Fruit fly (Drosophila melanogaster) whole organism, wandering third instar larva: Measurements from ENCODE around the gene dsf.

Experiments
- CG32264 ChIP-seq: fragments of 200-800 bp; sonication (Bioruptor generic); optimal IDR thresholded peaks from 2 replicates; lab custom pipeline; 2016; ENCODE audit warnings: missing biosample characterization, missing genetic modification characterization
- CrebA ChIP-seq: fragments of 200-800 bp; sonication (Bioruptor generic); optimal IDR thresholded peaks from 2 replicates; lab custom pipeline; 2016; ENCODE audit warnings: missing biosample characterization, mild to moderate bottlenecking, missing genetic modification characterization, borderline replicate concordance
- Dfd ChIP-seq: fragments of >200 bp; optimal IDR thresholded peaks from 2 replicates; lab custom pipeline; 2017; ENCODE audit warnings: missing biosample characterization, missing genetic modification characterization
- Dif ChIP-seq: fragments of 200-275, 200-300 bp; sonication (Bioruptor generic); optimal IDR thresholded peaks from 2 replicates; lab custom pipeline; 2018; ENCODE audit warnings: missing biosample characterization, missing genetic modification characterization; ENCODE audit not compliant: partially characterized antibody
- GATAd ChIP-seq: sonication (Bioruptor generic); optimal IDR thresholded peaks from 2 replicates; lab custom pipeline; 2016; ENCODE audit warnings: missing biosample characterization, missing genetic modification characterization
- HLH106 ChIP-seq: fragments of 200-800 bp; optimal IDR thresholded peaks from 3 replicates; lab custom pipeline; 2019; ENCODE audit warnings: missing biosample characterization, mild to moderate bottlenecking, missing genetic modification characterization, moderate library complexity
- Hnf4 ChIP-seq: fragments of 200-800 bp; sonication (Bioruptor generic); optimal IDR thresholded peaks from 2 replicates; lab custom pipeline; 2016; ENCODE audit warnings: missing biosample characterization, mild to moderate bottlenecking, missing genetic modification characterization
- Hr78 ChIP-seq: fragments of >200 bp; optimal IDR thresholded peaks from 2 replicates; lab custom pipeline; 2017; ENCODE audit warnings: missing biosample characterization, missing genetic modification characterization
- Hr83 ChIP-seq: fragments of 200-300 bp; sonication (Bioruptor generic); optimal IDR thresholded peaks from 2 replicates; lab custom pipeline; 2016; ENCODE audit warnings: missing biosample characterization, mild to moderate bottlenecking, missing genetic modification characterization, moderate library complexity; ENCODE audit not compliant: poor library complexity, severe bottlenecking
- Jra ChIP-seq: sonication (Bioruptor generic); optimal IDR thresholded peaks from 2 replicates; lab custom pipeline; 2016; ENCODE audit warnings: missing biosample characterization, missing genetic modification characterization
- Mio ChIP-seq: sonication (Bioruptor generic); optimal IDR thresholded peaks from 2 replicates; lab custom pipeline; 2016; ENCODE audit warnings: missing biosample characterization, missing genetic modification characterization
- Myc ChIP-seq: fragments of >200 bp; optimal IDR thresholded peaks from 2 replicates; lab custom pipeline; 2017
- N ChIP-seq: fragments of >200 bp; optimal IDR thresholded peaks from 2 replicates; lab custom pipeline; 2018; ENCODE audit warnings: missing biosample characterization, missing external identifiers, missing genetic modification characterization
- OdsH ChIP-seq: fragments of 200-800 bp; sonication (Bioruptor generic); optimal IDR thresholded peaks from 2 replicates; lab custom pipeline; 2016; ENCODE audit warnings: missing biosample characterization, mild to moderate bottlenecking, missing genetic modification characterization
- Rel ChIP-seq, 2 experiments: fragments of 200-800 bp; sonication (Bioruptor generic) in 1 of 2; optimal IDR thresholded peaks; 2 replicates in 1 of 2; 3 replicates in 1 of 2; lab custom pipeline; 2016 to 2019; ENCODE audit warnings: mild to moderate bottlenecking in 2 of 2, missing biosample characterization in 2 of 2, missing genetic modification characterization in 2 of 2, moderate library complexity in 1 of 2
- Sp1 ChIP-seq: fragments of 200-800 bp; sonication (Bioruptor generic); optimal IDR thresholded peaks from 3 replicates; lab custom pipeline; 2019; ENCODE audit warnings: missing biosample characterization, mild to moderate bottlenecking, missing genetic modification characterization, moderate library complexity
- Vsx2 ChIP-seq: fragments of 200-300, 225-300 bp; sonication (Bioruptor generic); optimal IDR thresholded peaks from 2 replicates; lab custom pipeline; 2018; ENCODE audit warnings: missing biosample characterization, missing genetic modification characterization; ENCODE audit not compliant: partially characterized antibody
- br ChIP-seq: fragments of 200-800 bp; sonication (Bioruptor generic); optimal IDR thresholded peaks from 2 replicates; lab custom pipeline; 2016; ENCODE audit warnings: missing biosample characterization, missing genetic modification characterization
- brk ChIP-seq: fragments of 200-800 bp; sonication (Bioruptor generic); optimal IDR thresholded peaks from 2 replicates; lab custom pipeline; 2016; ENCODE audit warnings: missing biosample characterization, mild to moderate bottlenecking, missing genetic modification characterization
- dl ChIP-seq, 2 experiments: fragments of 175-275, 200-275 bp in 1 of 2; fragments of 200-275 bp in 1 of 2; sonication (Bioruptor generic); optimal IDR thresholded peaks; lab custom pipeline; 2018; ENCODE audit warnings: mild to moderate bottlenecking in 2 of 2, missing biosample characterization in 2 of 2, missing genetic modification characterization in 2 of 2, moderate library complexity in 2 of 2; ENCODE audit not compliant: partially characterized antibody in 2 of 2, insufficient read depth in 1 of 2
- dmrt93B ChIP-seq: fragments of 200-800 bp; sonication (Bioruptor generic); optimal IDR thresholded peaks from 2 replicates; lab custom pipeline; 2018; ENCODE audit warnings: missing biosample characterization, mild to moderate bottlenecking, missing genetic modification characterization
- dsf ChIP-seq: sonication (Bioruptor generic); optimal IDR thresholded peaks from 2 replicates; lab custom pipeline; 2016; ENCODE audit warnings: missing biosample characterization, missing genetic modification characterization, borderline replicate concordance
- ey ChIP-seq: fragments of 200-800 bp; sonication (Bioruptor generic); optimal IDR thresholded peaks from 2 replicates; lab custom pipeline; 2016; ENCODE audit warnings: missing biosample characterization, missing genetic modification characterization
- foxo ChIP-seq, 2 experiments: fragments of 200-800 bp; sonication (Bioruptor generic); optimal IDR thresholded peaks; 2 replicates in 1 of 2; 3 replicates in 1 of 2; lab custom pipeline; 2016 to 2017; ENCODE audit warnings: missing biosample characterization in 2 of 2, missing genetic modification characterization in 2 of 2
- fru ChIP-seq: fragments of 200-800 bp; sonication (Bioruptor generic); optimal IDR thresholded peaks from 3 replicates; lab custom pipeline; 2016; ENCODE audit warnings: missing biosample characterization, mild to moderate bottlenecking, missing genetic modification characterization
- h ChIP-seq: fragments of 200-800 bp; sonication (Bioruptor generic); optimal IDR thresholded peaks from 3 replicates; lab custom pipeline; 2016; ENCODE audit warnings: missing biosample characterization, mild to moderate bottlenecking, missing genetic modification characterization
- jim ChIP-seq: fragments of 175-275, 200-325 bp; sonication (Bioruptor generic); optimal IDR thresholded peaks from 2 replicates; lab custom pipeline; 2016; ENCODE audit warnings: missing biosample characterization, mild to moderate bottlenecking, missing genetic modification characterization
- lola ChIP-seq: fragments of >200 bp; optimal IDR thresholded peaks from 2 replicates; lab custom pipeline; 2017; ENCODE audit warnings: missing biosample characterization, missing genetic modification characterization
- pan ChIP-seq: fragments of >200 bp; optimal IDR thresholded peaks from 2 replicates; lab custom pipeline; 2017
- psq ChIP-seq: fragments of 200-800 bp; sonication (Bioruptor generic); optimal IDR thresholded peaks from 3 replicates; lab custom pipeline; 2017; ENCODE audit warnings: missing biosample characterization, mild to moderate bottlenecking, missing genetic modification characterization, moderate library complexity
- rgr ChIP-seq: fragments of 200-800 bp; sonication (Bioruptor generic); optimal IDR thresholded peaks from 3 replicates; lab custom pipeline; 2016; ENCODE audit warnings: missing biosample characterization, mild to moderate bottlenecking, missing genetic modification characterization
- sage ChIP-seq: fragments of 200-800 bp; sonication (Bioruptor generic); optimal IDR thresholded peaks from 2 replicates; lab custom pipeline; 2016; ENCODE audit warnings: missing biosample characterization, mild to moderate bottlenecking, missing genetic modification characterization
- sv ChIP-seq: fragments of 200-800 bp; sonication (Bioruptor generic); optimal IDR thresholded peaks from 3 replicates; lab custom pipeline; 2016; ENCODE audit warnings: missing biosample characterization, missing genetic modification characterization
- usp ChIP-seq: fragments of >200 bp; optimal IDR thresholded peaks from 2 replicates; lab custom pipeline; 2017; ENCODE audit warnings: missing biosample characterization, missing genetic modification characterization
- woc ChIP-seq: sonication (Bioruptor generic); optimal IDR thresholded peaks from 2 replicates; lab custom pipeline; 2016; ENCODE audit warnings: missing biosample characterization, mild to moderate bottlenecking, missing genetic modification characterization

The dsf gene

dm6 chr2L:5923603-5924138 is 2.1 kb upstream of the dsf start, which contains the start of gene CG9016:
TSS of gene CG9016 (minus strand) at chr2L:5923653.
- TF ChIP-seq Dif (GFP tag; lab: Kevin White, UChicago) (peak; percentile 21), ey (GFP tag; lab: Kevin White, UChicago) (no peak), pan (no peak)

dm6 chr2L:5925164-5925563 is 573 bp upstream of the dsf start:
- TF ChIP-seq CG32264 (GFP tag; lab: Kevin White, UChicago) (no peak), dsf (GFP tag; lab: Kevin White, UChicago) (no peak), Mio (GFP tag; lab: Kevin White, UChicago) (no peak), brk (GFP tag; lab: Kevin White, UChicago) (no peak), Sp1 (GFP tag; lab: Kevin White, UChicago) (no peak), usp (GFP tag; lab: Kevin White, UChicago) (no peak), dmrt93B (no peak), Jra (no peak), woc (GFP tag; lab: Kevin White, UChicago) (no peak), Myc (lab: Kevin White, UChicago) (no peak), ey (GFP tag; lab: Kevin White, UChicago) (no peak), Hr78 (no peak)

- TF ChIP-seq Mio (GFP tag; lab: Kevin White, UChicago) (no peak), br (GFP tag; lab: Kevin White, UChicago) (no peak), N (GFP tag; lab: Kevin White, UChicago) (no peak), GATAd (GFP tag; lab: Kevin White, UChicago) (no peak), brk (GFP tag; lab: Kevin White, UChicago) (no peak), Vsx2 (GFP tag; lab: Kevin White, UChicago) (no peak), lola (GFP tag; lab: Kevin White, UChicago) (no peak), sage (GFP tag; lab: Kevin White, UChicago) (no peak), dsf (GFP tag; lab: Kevin White, UChicago) (no peak), HLH106 (tag; lab: Kevin White, UChicago) (no peak), Sp1 (GFP tag; lab: Kevin White, UChicago) (no peak), fru (no peak), jim (GFP tag; lab: Kevin White, UChicago) (no peak), rgr (GFP tag; lab: Kevin White, UChicago) (no peak), Myc (lab: Kevin White, UChicago) (no peak), psq (GFP tag; lab: Kevin White, UChicago) (no peak), Hnf4 (GFP tag; lab: Kevin White, UChicago) (no peak), Dfd (GFP tag; lab: Kevin White, UChicago) (no peak)
- TF ChIP-seq, all 38 proteins: peak for 0
These were observed 1.6 kb downstream of the dsf start for dm6 chr2L:5927363-5927762.

- TF ChIP-seq Rel (GFP tag; optimal IDR thresholded peaks at IDR 0.05; lab: Kevin White, UChicago) (no peak), Rel (tag; optimal IDR thresholded peaks at IDR 0.05; lab: Kevin White, UChicago) (peak; percentile 46), sv (peak; percentile 89), br (GFP tag; lab: Kevin White, UChicago) (peak; percentile 75), sage (GFP tag; lab: Kevin White, UChicago) (peak; percentile 76), Hr78 (no peak), pan (no peak), Myc (lab: Kevin White, UChicago) (peak; percentile 38), foxo (GFP tag; optimal IDR thresholded peaks at IDR 0.05; lab: Kevin White, UChicago) (peak; percentile 30 to 82), dl (GFP tag; optimal IDR thresholded peaks at IDR 0.05; lab: Kevin White, UChicago; ENCODE audit: insufficient read depth in 1 of 2, partially characterized antibody in 2 of 2) (peak; percentile 92 to 96), Hr83 (GFP tag; lab: Kevin White, UChicago) (peak; percentile 76), Hnf4 (GFP tag; lab: Kevin White, UChicago) (peak; percentile 87), N (GFP tag; lab: Kevin White, UChicago) (no peak), CrebA (peak; percentile 89), psq (GFP tag; lab: Kevin White, UChicago) (peak; percentile 78), lola (GFP tag; lab: Kevin White, UChicago) (no peak), ey (GFP tag; lab: Kevin White, UChicago) (peak; percentile 74), jim (GFP tag; lab: Kevin White, UChicago) (no peak), Mio (GFP tag; lab: Kevin White, UChicago) (no peak), dsf (GFP tag; lab: Kevin White, UChicago) (peak; percentile 88), fru (peak; percentile 83), HLH106 (tag; lab: Kevin White, UChicago) (peak; percentile 72), Jra (peak; percentile 72), Vsx2 (GFP tag; lab: Kevin White, UChicago) (peak; percentile 29), usp (GFP tag; lab: Kevin White, UChicago) (no peak), brk (GFP tag; lab: Kevin White, UChicago) (peak; percentile 67), OdsH (GFP tag; lab: Kevin White, UChicago) (peak; percentile 80), woc (GFP tag; lab: Kevin White, UChicago) (peak; percentile 44), Sp1 (GFP tag; lab: Kevin White, UChicago) (peak; percentile 59), h (GFP tag; lab: Kevin White, UChicago) (peak; percentile 87), dmrt93B (no peak), Dif (GFP tag; lab: Kevin White, UChicago) (peak; percentile 95), CG32264 (GFP tag; lab: Kevin White, UChicago) (peak; percentile 57)
These were observed 17.7 kb downstream of the dsf start, which contains the start of the genes Sfp26Ad and Gpdh1 for dm6 chr2L:5943229-5944078. TSS of gene Sfp26Ad (minus strand) at chr2L:5943304. TSS of gene Gpdh1 (plus strand) at chr2L:5943643.
